Fruit fly (Drosophila melanogaster): ENCODE results near the gene CG32727.

DNA sequence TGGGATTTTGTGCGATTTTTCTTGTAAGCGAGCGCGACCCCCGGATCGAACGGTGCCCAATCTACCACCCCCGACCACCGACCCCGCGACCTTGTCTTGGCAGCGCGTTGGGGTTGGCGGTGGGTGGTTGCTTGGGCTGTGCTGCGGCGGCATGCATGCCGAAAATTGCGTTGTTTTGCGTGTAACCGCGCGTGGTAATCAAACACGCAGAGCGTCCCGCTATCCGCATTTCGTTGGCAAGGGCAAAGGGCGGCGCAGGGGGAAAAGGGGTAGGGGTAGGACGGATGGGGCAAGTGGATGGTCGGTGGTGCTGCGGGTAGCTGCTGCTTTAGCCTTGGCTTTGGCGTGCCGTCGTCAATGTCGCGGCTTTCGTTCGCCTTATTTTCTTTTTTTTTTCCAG lies 25.4 kb downstream of the CG32727 start:
- TF ChIP-seq tai (GFP tag; optimal IDR thresholded peaks at IDR 0.05) (no peak), psq (GFP tag; optimal IDR thresholded peaks at IDR 0.05) (no peak), HLH106 (tag; optimal IDR thresholded peaks at IDR 0.05) (no peak), dsf (GFP tag; optimal IDR thresholded peaks at IDR 0.05; ENCODE audit: borderline replicate concordance) (no peak), sv (GFP tag; optimal IDR thresholded peaks at IDR 0.05) (no peak), Hr78 (GFP tag; optimal IDR thresholded peaks at IDR 0.05) (no peak), pan (optimal IDR thresholded peaks at IDR 0.05) (no peak), Mio (GFP tag; optimal IDR thresholded peaks at IDR 0.05) (no peak), OdsH (GFP tag; optimal IDR thresholded peaks at IDR 0.05) (no peak), Rel (GFP tag; optimal IDR thresholded peaks at IDR 0.05) (no peak), Rel (tag; optimal IDR thresholded peaks at IDR 0.05) (no peak), h (GFP tag; optimal IDR thresholded peaks at IDR 0.05) (no peak)
